Worm (Caenorhabditis elegans) whole organism, midembryonic: ENCODE data around the gene C10A4.3.

Experiments
- T22C8.4 ChIP-seq: fragments of 200-800 bp; sonication (Bioruptor generic); IDR thresholded peaks from 2 replicates; pipeline ENCODE4 v1.3.6; 2022; ENCODE audit warnings: missing genetic modification characterization, missing compliant biosample characterization
- flt-1 ChIP-seq: fragments of 200-800 bp; sonication (Bioruptor generic); IDR thresholded peaks from 2 replicates; pipeline ENCODE4 v1.3.6; 2022; ENCODE audit warnings: missing genetic modification characterization, missing compliant biosample characterization
- klf-2 ChIP-seq: fragments of 200-800 bp; sonication (Bioruptor generic); conservative IDR thresholded peaks from 2 replicates; pipeline ENCODE4 v1.3.6; 2022; ENCODE audit warnings: missing genetic modification reagents, missing genetic modification characterization, missing compliant biosample characterization
- med-1 ChIP-seq: sonication (generic microtip); optimal IDR thresholded peaks from 2 replicates; lab custom pipeline; 2017; ENCODE audit warnings: missing genetic modification characterization, mild to moderate bottlenecking, missing compliant biosample characterization, antibody characterized with exemption, missing genetic modification reagents; ENCODE audit not compliant: insufficient read depth
- tab-1 ChIP-seq: fragments of 200-800 bp; sonication (Bioruptor generic); IDR thresholded peaks from 2 replicates; pipeline ENCODE4 v1.3.6; 2022; ENCODE audit warnings: missing genetic modification characterization, missing compliant biosample characterization
- ztf-29 ChIP-seq: fragments of 200-800 bp; sonication (Bioruptor generic); IDR thresholded peaks from 2 replicates; pipeline ENCODE4 v1.3.6; 2022; ENCODE audit warnings: missing genetic modification reagents, missing genetic modification characterization, missing compliant biosample characterization

DNA sequence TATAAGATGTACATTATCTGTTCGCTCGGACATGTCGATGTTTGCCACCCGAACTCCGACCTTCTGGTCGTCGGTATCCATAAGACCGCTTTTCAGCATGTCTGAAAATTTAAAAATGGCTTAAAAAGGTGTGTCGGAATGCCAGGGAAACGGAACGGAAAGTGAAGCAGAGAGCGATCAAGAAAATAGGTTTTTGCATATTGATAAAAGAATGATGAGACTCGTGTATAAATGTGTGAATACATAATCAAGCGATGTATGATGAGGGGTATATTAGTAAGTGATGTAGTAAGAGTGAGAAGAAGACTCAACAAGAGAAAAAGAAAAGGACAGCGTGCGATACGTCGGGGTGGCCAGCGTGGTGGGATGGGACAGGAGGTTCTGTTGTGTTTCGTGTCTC is 37.0 kb downstream of the C10A4.3 start, which contains the start of gene acl-12:
- TF ChIP-seq klf-2: no peak
- no peak for TF ChIP-seq flt-1
- no peak for TF ChIP-seq med-1 (GFP tag; lab: Kevin White, UChicago)
- no peak for TF ChIP-seq tab-1
- TF ChIP-seq ztf-29 (GFP tag; lab: Robert Waterston, UW): no peak
- TF ChIP-seq T22C8.4 (GFP tag; lab: Robert Waterston, UW): no peak
